Worm (Caenorhabditis elegans) whole organism, midembryonic: ENCODE data around the gene tbcc-1.

ENCODE experiments used
- T22C8.4 ChIP-seq: fragments of 200-800 bp; sonication (Bioruptor generic); IDR thresholded peaks from 2 replicates; pipeline ENCODE4 v1.3.6; 2022; ENCODE audit warnings: missing genetic modification characterization, missing compliant biosample characterization
- cog-1 ChIP-seq: sonication (generic microtip); optimal IDR thresholded peaks from 2 replicates; lab custom pipeline; 2016; ENCODE audit warnings: missing genetic modification characterization, missing compliant biosample characterization
- flt-1 ChIP-seq: fragments of 200-800 bp; sonication (Bioruptor generic); IDR thresholded peaks from 2 replicates; pipeline ENCODE4 v1.3.6; 2022; ENCODE audit warnings: missing genetic modification characterization, missing compliant biosample characterization
- klf-2 ChIP-seq: fragments of 200-800 bp; sonication (Bioruptor generic); conservative IDR thresholded peaks from 2 replicates; pipeline ENCODE4 v1.3.6; 2022; ENCODE audit warnings: missing genetic modification reagents, missing genetic modification characterization, missing compliant biosample characterization
- med-1 ChIP-seq: sonication (generic microtip); optimal IDR thresholded peaks from 2 replicates; lab custom pipeline; 2017; ENCODE audit warnings: missing genetic modification characterization, mild to moderate bottlenecking, missing compliant biosample characterization, antibody characterized with exemption, missing genetic modification reagents; ENCODE audit not compliant: insufficient read depth
- ref-1 ChIP-seq: fragments of 200-800 bp; sonication (Bioruptor generic); conservative IDR thresholded peaks from 2 replicates; pipeline ENCODE4 v1.3.6; 2022; ENCODE audit warnings: missing genetic modification reagents, missing genetic modification characterization, missing compliant biosample characterization
- tab-1 ChIP-seq: fragments of 200-800 bp; sonication (Bioruptor generic); IDR thresholded peaks from 2 replicates; pipeline ENCODE4 v1.3.6; 2022; ENCODE audit warnings: missing genetic modification characterization, missing compliant biosample characterization
- ztf-23 ChIP-seq: fragments of 200-800 bp; sonication (Bioruptor generic); IDR thresholded peaks from 2 replicates; pipeline ENCODE4 v1.3.6; 2022; ENCODE audit warnings: missing genetic modification reagents, missing genetic modification characterization, missing compliant biosample characterization
- ztf-29 ChIP-seq: fragments of 200-800 bp; sonication (Bioruptor generic); IDR thresholded peaks from 2 replicates; pipeline ENCODE4 v1.3.6; 2022; ENCODE audit warnings: missing genetic modification reagents, missing genetic modification characterization, missing compliant biosample characterization

tbcc-1 gene

DNA sequence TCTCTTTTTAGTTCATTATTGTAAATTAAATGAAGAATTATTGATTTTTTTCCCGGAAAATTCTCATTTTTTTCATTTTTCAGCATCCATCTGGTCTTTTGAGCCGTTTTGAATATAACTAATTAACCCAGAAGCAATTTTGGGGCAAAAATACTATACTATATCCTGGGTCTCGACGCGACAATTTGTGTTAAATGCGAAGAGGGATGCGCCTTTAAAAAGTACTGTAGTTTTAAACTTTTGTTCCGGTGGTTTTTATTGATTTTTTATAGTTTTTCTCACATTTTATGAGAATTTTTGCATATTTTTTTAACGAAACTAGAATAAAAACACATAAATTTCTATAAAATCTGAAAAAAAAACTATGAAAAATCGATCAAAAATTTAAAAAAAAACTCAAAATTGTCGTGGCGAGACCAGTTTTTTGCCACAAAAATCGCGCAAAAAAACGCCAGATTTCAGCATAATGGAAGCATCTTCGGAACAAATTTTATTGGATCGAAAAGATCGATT is at the start of gene tbcc-1:
TSS of gene tbcc-1 (plus strand) at position 463 of the 513 bp plus-strand sequence.
- TF ChIP-seq tab-1 (GFP tag; lab: Robert Waterston, UW) (no peak), T22C8.4 (GFP tag; lab: Robert Waterston, UW) (0 out of 2 replicates have a peak, but pooled peaks have one; percentile 8)

DNA sequence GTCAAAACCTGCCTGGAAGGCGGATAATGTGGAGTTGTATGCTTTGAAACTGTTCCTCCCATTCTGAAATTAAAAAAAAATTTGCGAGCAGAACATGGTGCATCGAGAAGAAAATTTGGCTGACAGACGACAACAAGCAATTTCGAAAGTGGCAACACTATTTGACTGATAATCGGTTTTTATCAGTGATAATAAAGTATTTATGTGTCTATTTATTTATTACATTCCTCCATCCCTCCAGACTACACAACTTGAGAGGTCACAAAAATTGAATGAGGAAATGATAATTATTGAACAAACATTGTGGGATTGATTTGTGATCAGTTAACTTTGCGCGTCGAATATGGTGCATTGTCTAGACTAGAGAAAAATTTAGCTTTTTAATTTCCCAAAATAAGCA is 48.8 kb upstream of the tbcc-1 start, which contains the start of gene cest-25:
TSS of gene cest-25 (minus strand) at position 63 of the 400 bp plus-strand sequence.
- TF ChIP-seq ztf-23 (GFP tag; lab: Robert Waterston, UW) (no peak), flt-1 (GFP tag; lab: Robert Waterston, UW) (no peak), ref-1 (no peak), tab-1 (GFP tag; lab: Robert Waterston, UW) (no peak), ztf-29 (GFP tag; lab: Robert Waterston, UW) (no peak), klf-2 (GFP tag; lab: Robert Waterston, UW) (no peak), med-1 (GFP tag; lab: Kevin White, UChicago) (no peak), T22C8.4 (GFP tag; lab: Robert Waterston, UW) (no peak), cog-1 (tag; lab: Kevin White, UChicago) (no peak)

DNA sequence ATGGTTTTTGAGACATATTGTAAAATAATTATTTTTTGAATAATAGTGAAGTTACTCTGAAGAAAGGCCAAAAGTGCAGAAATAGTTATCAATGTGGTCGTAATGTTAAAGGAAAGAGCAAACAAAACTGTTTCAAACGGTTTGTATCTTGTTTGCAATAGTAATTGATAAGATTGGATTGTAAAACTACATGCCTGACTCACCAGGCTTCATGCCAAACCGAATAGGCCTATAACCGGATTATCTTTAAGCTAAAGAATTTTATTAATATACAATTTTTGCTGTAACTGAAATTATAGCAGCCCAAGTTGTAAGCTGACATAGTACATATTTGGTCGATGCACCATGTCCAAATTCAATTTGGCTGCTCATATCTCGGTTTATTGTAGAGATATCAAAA is 41.7 kb upstream of the tbcc-1 start, which contains the start of gene Y71H2AM.14:
TSS of gene Y71H2AM.14 (minus strand) at position 101 of the 400 bp plus-strand sequence.
- no peak for TF ChIP-seq ref-1
- TF ChIP-seq med-1 (GFP tag; lab: Kevin White, UChicago): no peak
- TF ChIP-seq T22C8.4 (GFP tag; lab: Robert Waterston, UW): no peak
- TF ChIP-seq klf-2 (GFP tag; lab: Robert Waterston, UW): no peak
- TF ChIP-seq cog-1 (tag; lab: Kevin White, UChicago): no peak
- no peak for TF ChIP-seq flt-1 (GFP tag; lab: Robert Waterston, UW)
- TF ChIP-seq tab-1 (GFP tag; lab: Robert Waterston, UW): no peak
- no peak for TF ChIP-seq ztf-23 (GFP tag; lab: Robert Waterston, UW)
- TF ChIP-seq ztf-29 (GFP tag; lab: Robert Waterston, UW): no peak

DNA sequence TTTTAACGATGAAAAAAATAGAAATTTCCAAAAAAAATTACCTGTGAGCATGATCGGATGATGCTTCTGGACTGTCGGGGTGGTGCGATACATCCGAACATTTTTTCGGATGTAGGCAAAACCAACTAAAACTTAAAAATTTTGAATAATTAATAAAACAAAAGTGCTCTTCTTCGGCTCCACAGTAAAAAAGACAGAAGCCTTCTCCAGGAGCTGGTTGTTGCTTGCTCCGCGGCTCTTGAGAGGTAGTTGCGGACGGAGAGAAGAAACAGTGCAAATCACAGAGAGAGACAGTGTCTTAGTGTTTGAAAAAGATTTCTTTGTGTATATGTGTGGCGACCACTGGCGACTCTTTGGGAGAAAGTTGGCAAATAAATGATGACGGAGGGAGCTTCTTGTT is 32.0 kb upstream of the tbcc-1 start, which contains the start of gene gldi-9:
TSS of gene gldi-9 (minus strand) at position 101 of the 400 bp plus-strand sequence.
- TF ChIP-seq klf-2 (GFP tag; lab: Robert Waterston, UW) (no peak), med-1 (GFP tag; lab: Kevin White, UChicago) (no peak), flt-1 (GFP tag; lab: Robert Waterston, UW) (0 out of 2 replicates have a peak, but pooled peaks have one; percentile 35), T22C8.4 (GFP tag; lab: Robert Waterston, UW) (no peak), tab-1 (GFP tag; lab: Robert Waterston, UW) (no peak)

DNA sequence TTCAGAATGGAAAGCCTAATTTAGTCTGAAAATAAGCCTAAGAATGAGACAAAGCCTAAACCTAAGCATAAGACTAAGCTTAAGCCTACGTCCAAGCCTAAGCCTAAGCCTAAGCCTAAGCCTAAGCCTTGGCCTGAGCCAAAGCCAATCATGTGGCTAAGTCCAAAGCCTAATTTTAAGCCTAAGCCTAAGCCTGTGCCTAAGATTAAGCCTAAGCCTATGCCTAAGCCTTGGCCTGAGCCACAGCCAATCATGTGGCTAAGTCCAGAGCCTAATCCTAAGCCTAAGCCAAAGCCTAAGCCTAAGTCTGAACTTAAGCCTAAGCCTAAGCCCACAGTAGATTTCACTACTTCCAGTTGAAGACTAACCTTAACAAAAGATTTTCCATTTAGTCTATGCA is 30.8 kb upstream of the tbcc-1 start:
- TF ChIP-seq med-1 (GFP tag; lab: Kevin White, UChicago): no peak
- no peak for TF ChIP-seq ref-1
- no peak for TF ChIP-seq ztf-23 (GFP tag; lab: Robert Waterston, UW)
- TF ChIP-seq klf-2 (GFP tag; lab: Robert Waterston, UW): no peak
- no peak for TF ChIP-seq ztf-29 (GFP tag; lab: Robert Waterston, UW)
- no peak for TF ChIP-seq T22C8.4 (GFP tag; lab: Robert Waterston, UW)
- no peak for TF ChIP-seq cog-1 (tag; lab: Kevin White, UChicago)
- TF ChIP-seq tab-1 (GFP tag; lab: Robert Waterston, UW): no peak
- no peak for TF ChIP-seq flt-1 (GFP tag; lab: Robert Waterston, UW)

DNA sequence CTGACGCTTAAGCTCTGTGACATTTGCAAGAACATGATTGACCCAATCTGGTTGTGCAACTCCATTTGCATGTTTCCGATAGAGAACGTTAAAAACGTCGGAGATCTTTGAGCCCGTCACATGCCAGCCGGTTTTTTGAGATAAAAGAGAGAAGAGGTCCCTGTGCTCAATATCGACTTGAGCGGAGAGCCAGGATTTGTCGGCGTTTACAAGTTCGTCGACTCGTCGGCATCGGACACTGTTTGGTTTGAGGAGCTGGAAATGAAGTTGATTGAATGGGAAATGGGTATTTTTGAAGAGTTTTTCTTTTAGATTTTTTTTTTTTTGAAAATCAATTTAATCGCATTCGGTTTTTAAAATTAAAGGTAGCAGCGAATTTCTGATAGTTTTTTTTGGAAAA is 30.1 kb upstream of the tbcc-1 start:
- TF ChIP-seq tab-1 (GFP tag; lab: Robert Waterston, UW) (no peak), flt-1 (GFP tag; lab: Robert Waterston, UW) (no peak), ztf-23 (GFP tag; lab: Robert Waterston, UW) (no peak), ztf-29 (GFP tag; lab: Robert Waterston, UW) (no peak), med-1 (GFP tag; lab: Kevin White, UChicago) (no peak), ref-1 (no peak), cog-1 (tag; lab: Kevin White, UChicago) (no peak), klf-2 (GFP tag; lab: Robert Waterston, UW) (no peak), T22C8.4 (GFP tag; lab: Robert Waterston, UW) (no peak)

DNA sequence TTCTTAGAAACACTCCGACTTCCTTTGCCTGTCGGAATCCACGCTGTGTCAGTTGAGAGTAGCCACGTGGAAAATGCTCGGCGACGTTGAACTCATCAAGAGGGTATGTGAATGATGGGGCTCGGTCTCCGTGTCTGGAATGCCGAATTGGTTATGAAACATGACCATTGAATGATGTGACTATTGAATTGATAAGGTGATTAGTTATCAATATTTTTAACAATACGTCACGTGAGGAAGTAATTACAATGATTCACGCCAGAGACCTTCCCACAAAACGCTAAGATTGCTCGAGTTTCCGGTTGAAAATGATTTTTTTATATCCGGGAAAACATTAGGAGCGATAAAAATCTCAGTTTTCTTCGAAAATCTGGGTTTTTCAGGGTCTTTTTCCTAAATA is 28.9 kb upstream of the tbcc-1 start:
- TF ChIP-seq cog-1 (tag; lab: Kevin White, UChicago) (no peak), klf-2 (GFP tag; lab: Robert Waterston, UW) (no peak), ztf-29 (GFP tag; lab: Robert Waterston, UW) (no peak), flt-1 (GFP tag; lab: Robert Waterston, UW) (no peak), med-1 (GFP tag; lab: Kevin White, UChicago) (no peak), T22C8.4 (GFP tag; lab: Robert Waterston, UW) (no peak), ztf-23 (GFP tag; lab: Robert Waterston, UW) (no peak), ref-1 (no peak), tab-1 (GFP tag; lab: Robert Waterston, UW) (no peak)

DNA sequence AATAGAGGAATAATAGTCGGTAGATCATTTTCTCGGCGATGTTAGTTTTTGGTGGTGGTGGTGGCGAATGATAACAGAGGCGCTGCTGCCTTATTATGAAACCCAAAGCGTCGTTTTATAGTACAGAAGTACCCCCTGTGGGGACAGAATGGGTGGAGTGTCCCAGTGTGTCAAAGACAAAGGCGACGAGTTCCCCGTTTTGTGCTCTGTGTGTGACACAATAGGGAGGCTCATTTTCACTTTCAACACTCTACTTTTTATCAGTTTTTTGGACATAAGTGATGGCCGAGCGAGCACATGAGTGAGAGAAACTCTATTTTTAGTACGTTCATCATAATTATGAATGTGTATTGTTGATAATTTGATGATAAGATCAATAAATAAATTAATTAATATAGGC is 27.5 kb upstream of the tbcc-1 start, which contains the start of gene pho-9:
TSS of gene pho-9 (minus strand) at position 91 of the 400 bp plus-strand sequence.
- TF ChIP-seq tab-1 (GFP tag; lab: Robert Waterston, UW): no peak
- TF ChIP-seq T22C8.4 (GFP tag; lab: Robert Waterston, UW): no peak
- no peak for TF ChIP-seq med-1 (GFP tag; lab: Kevin White, UChicago)
- no peak for TF ChIP-seq flt-1 (GFP tag; lab: Robert Waterston, UW)
- TF ChIP-seq klf-2 (GFP tag; lab: Robert Waterston, UW): no peak
- TF ChIP-seq cog-1 (tag; lab: Kevin White, UChicago): no peak
- TF ChIP-seq ztf-23 (GFP tag; lab: Robert Waterston, UW): no peak
- no peak for TF ChIP-seq ztf-29 (GFP tag; lab: Robert Waterston, UW)
- TF ChIP-seq ref-1: no peak

DNA sequence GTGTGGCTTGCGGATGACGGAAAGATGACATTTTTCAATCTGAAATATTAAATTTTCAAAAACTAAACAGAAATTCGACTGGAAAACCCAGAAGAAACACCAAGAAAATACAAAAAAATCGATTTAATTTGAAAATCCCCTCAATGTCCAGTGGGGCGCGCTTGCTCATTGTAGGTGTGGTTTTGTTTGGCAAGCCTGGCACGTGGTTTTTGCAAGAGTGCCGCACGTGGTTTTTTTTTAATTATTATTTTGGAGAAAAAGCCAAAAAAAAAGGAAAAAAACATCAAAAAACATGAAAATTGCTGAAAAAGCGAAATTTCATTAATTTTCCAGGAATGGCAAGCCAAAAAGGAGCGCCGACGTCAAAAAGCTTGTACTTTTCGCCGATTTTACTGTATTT is 19.6 kb upstream of the tbcc-1 start, which contains the start of gene swsn-3:
TSS of gene swsn-3 (minus strand) at position 45 of the 400 bp plus-strand sequence.
- TF ChIP-seq med-1 (GFP tag; lab: Kevin White, UChicago): peak; percentile 93
- TF ChIP-seq ztf-23 (GFP tag; lab: Robert Waterston, UW): peak; percentile 90
- TF ChIP-seq tab-1 (GFP tag; lab: Robert Waterston, UW): peak; percentile 86; the same call in 1 of the 2 replicates
- peak; percentile 73 for TF ChIP-seq klf-2 (GFP tag; lab: Robert Waterston, UW)
- peak; percentile 90 for TF ChIP-seq cog-1 (tag; lab: Kevin White, UChicago)
- TF ChIP-seq flt-1 (GFP tag; lab: Robert Waterston, UW): peak; percentile 87
- TF ChIP-seq ztf-29 (GFP tag; lab: Robert Waterston, UW): peak; percentile 89
- TF ChIP-seq T22C8.4 (GFP tag; lab: Robert Waterston, UW): peak; percentile 90
- peak; percentile 71 for TF ChIP-seq ref-1
